Fruit fly (Drosophila melanogaster): Measurements from ENCODE around the gene epsilonCOP.
A peak's percentile ranks its signal among the peaks of the same experiment; 100 is the strongest.

epsilonCOP gene

DNA sequence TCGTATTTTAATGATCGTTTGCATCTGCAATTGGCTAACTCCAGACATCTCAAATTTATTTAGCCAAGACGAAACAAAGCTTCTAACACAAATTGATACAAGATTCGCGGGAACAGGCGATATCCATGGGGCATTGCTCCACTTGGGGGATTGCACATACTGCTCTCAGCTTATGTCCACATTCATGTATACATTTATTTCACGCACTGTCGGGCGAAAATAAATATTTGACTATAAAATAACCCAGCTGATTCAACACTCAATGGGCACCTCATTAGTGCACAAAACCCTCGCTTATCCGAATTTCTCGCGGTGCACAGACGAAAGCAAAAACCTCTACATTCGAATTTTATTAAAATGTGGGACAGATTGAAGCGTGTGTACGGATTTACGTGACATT lies 27.4 kb upstream of the epsilonCOP start (continued):
- TF ChIP-seq H2.0 (GFP tag; IDR thresholded peaks at IDR 0.05) (no peak), CG2199 (GFP tag; IDR thresholded peaks at IDR 0.05) (no peak), Hr3 (GFP tag; optimal IDR thresholded peaks at IDR 0.05) (no peak), Spps (tag; optimal IDR thresholded peaks at IDR 0.05) (peak; percentile 27), ato (GFP tag; IDR thresholded peaks at IDR 0.05; ENCODE audit: partially characterized antibody) (no peak), odd (GFP tag; optimal IDR thresholded peaks at IDR 0.05) (peak; percentile 59), CG11695 (GFP tag; IDR thresholded peaks at IDR 0.05) (peak; percentile 63; the same call in 1 of the 3 replicates), zfh1 (GFP tag; IDR thresholded peaks at IDR 0.05) (peak; percentile 46; the same call in 1 of the 3 replicates), nom (GFP tag; optimal IDR thresholded peaks at IDR 0.05) (no peak), bbx (GFP tag; IDR thresholded peaks at IDR 0.05; ENCODE audit: partially characterized antibody) (no peak), gfzf (GFP tag; optimal IDR thresholded peaks at IDR 0.05) (no peak), ci (GFP tag; IDR thresholded peaks at IDR 0.05) (peak; percentile 67; the same call in 2 of the 3 replicates), Ptx1 (GFP tag; IDR thresholded peaks at IDR 0.05) (no peak), BtbVII (GFP tag; optimal IDR thresholded peaks at IDR 0.05) (peak; percentile 59), CG34224 (GFP tag; IDR thresholded peaks at IDR 0.05; ENCODE audit: partially characterized antibody) (no peak), sob (GFP tag; IDR thresholded peaks at IDR 0.05) (0 out of 2 replicates have a peak, but pooled peaks have one; percentile 25), CG32767 (GFP tag; IDR thresholded peaks at IDR 0.05) (no peak), NFAT (GFP tag; IDR thresholded peaks at IDR 0.05) (no peak), hkb (optimal IDR thresholded peaks at IDR 0.05) (no peak), hkb (GFP tag; IDR thresholded peaks at IDR 0.05) (peak; percentile 35; the same call in 1 of the 2 replicates), trem (tag; optimal IDR thresholded peaks at IDR 0.05) (no peak), CG4707 (GFP tag; optimal IDR thresholded peaks at IDR 0.05) (peak; percentile 55), chinmo (GFP tag; IDR thresholded peaks at IDR 0.05; ENCODE audit: partially characterized antibody) (no peak)

- TF ChIP-seq ken (GFP tag; IDR thresholded peaks at IDR 0.05) (peak; percentile 21; the same call in 1 of the 3 replicates), CG32532 (GFP tag; IDR thresholded peaks at IDR 0.05) (no peak), hkb (optimal IDR thresholded peaks at IDR 0.05) (no peak), hkb (GFP tag; IDR thresholded peaks at IDR 0.05) (peak; percentile 23; the same call in 1 of the 2 replicates), chif (GFP tag; optimal IDR thresholded peaks at IDR 0.05) (no peak), odd (GFP tag; optimal IDR thresholded peaks at IDR 0.05) (peak; percentile 10), CG13296 (GFP tag; optimal IDR thresholded peaks at IDR 0.05) (peak; percentile 36), tll (GFP tag; optimal IDR thresholded peaks at IDR 0.05) (peak in 1 of 2 experiments; percentile 73), CG16863 (GFP tag; optimal IDR thresholded peaks at IDR 0.05) (peak; percentile 23), CG9932 (GFP tag; IDR thresholded peaks at IDR 0.05) (no peak), Dp (GFP tag; optimal IDR thresholded peaks at IDR 0.05) (no peak), eyg (GFP tag; optimal IDR thresholded peaks at IDR 0.05) (peak; percentile 10), ci (GFP tag; IDR thresholded peaks at IDR 0.05) (0 out of 3 replicates have a peak, but pooled peaks have one; percentile 67), chinmo (GFP tag; IDR thresholded peaks at IDR 0.05; ENCODE audit: partially characterized antibody) (peak; percentile 78; the same call in 1 of the 4 replicates), CG1647 (GFP tag; optimal IDR thresholded peaks at IDR 0.05) (peak; percentile 3), en (GFP tag; optimal IDR thresholded peaks at IDR 0.05) (no peak), Xrp1 (GFP tag; IDR thresholded peaks at IDR 0.05) (0 out of 2 replicates have a peak, but pooled peaks have one; percentile 41), wek (GFP tag; optimal IDR thresholded peaks at IDR 0.05) (peak; percentile 13), lola (GFP tag; optimal IDR thresholded peaks at IDR 0.05) (peak in 1 of 3 experiments; percentile 42), Asciz (GFP tag; optimal IDR thresholded peaks at IDR 0.05) (peak; percentile 8), bsh (GFP tag; optimal IDR thresholded peaks at IDR 0.05) (peak in 1 of 2 experiments; percentile 13), scrt (GFP tag; optimal IDR thresholded peaks at IDR 0.05) (no peak), Side (GFP tag; optimal IDR thresholded peaks at IDR 0.05) (peak; percentile 2), salm (tag; optimal IDR thresholded peaks at IDR 0.05) (no peak), so (GFP tag; IDR thresholded peaks at IDR 0.05) (0 out of 3 replicates have a peak, but pooled peaks have one; percentile 46), D19A (tag; optimal IDR thresholded peaks at IDR 0.05) (no peak), Nf-YB (GFP tag; optimal IDR thresholded peaks at IDR 0.05) (peak; percentile 23), CG3407 (GFP tag; optimal IDR thresholded peaks at IDR 0.05) (no peak), CG9727 (GFP tag; optimal IDR thresholded peaks at IDR 0.05) (peak; percentile 59), Optix (GFP tag; IDR thresholded peaks at IDR 0.05) (0 out of 3 replicates have a peak, but pooled peaks have one; percentile 29), CG43689 (GFP tag; IDR thresholded peaks at IDR 0.05) (no peak)
Measured at dm6 chr2L:6462259-6462658, 26.6 kb upstream of the epsilonCOP start.

Measured in whole organism, embryonic.